Fruit fly (Drosophila melanogaster): ENCODE measurements around the gene spen.

spen gene

DNA sequence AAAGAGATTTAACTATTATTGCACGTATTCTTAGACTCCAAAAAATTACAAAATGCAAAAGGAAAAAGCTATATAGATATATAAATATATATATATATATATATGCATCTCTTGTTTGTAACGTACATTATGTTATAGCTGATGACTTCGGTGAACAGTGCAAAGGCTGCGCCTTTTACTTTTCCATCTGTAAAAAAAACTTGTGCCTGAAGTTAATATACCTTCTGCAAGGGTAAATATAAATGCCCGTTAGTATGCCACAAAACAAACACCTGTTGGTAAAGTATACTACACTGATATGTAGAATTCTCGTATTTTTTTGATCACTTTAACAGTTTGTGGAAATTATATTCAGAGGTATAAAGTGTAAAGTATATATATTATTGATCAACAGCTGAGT lies 20.8 kb upstream of the spen start (continued):
- TF ChIP-seq Blimp-1 (GFP tag; optimal IDR thresholded peaks at IDR 0.05) (no peak), CG2678 (tag; optimal IDR thresholded peaks at IDR 0.05) (no peak), so (GFP tag; IDR thresholded peaks at IDR 0.05) (no peak), vnd (GFP tag; IDR thresholded peaks at IDR 0.05; ENCODE audit: partially characterized antibody) (no peak), luna (GFP tag; optimal IDR thresholded peaks at IDR 0.05) (no peak), kah (GFP tag; optimal IDR thresholded peaks at IDR 0.05) (peak; percentile 3), CG17612 (GFP tag; IDR thresholded peaks at IDR 0.05) (peak; percentile 54; the same call in 1 of the 2 replicates), Max (GFP tag; optimal IDR thresholded peaks at IDR 0.05) (no peak), E2f1 (GFP tag; IDR thresholded peaks at IDR 0.05) (no peak), maf-S (GFP tag; optimal IDR thresholded peaks at IDR 0.05) (no peak), CG2199 (GFP tag; IDR thresholded peaks at IDR 0.05) (0 out of 3 replicates have a peak, but pooled peaks have one; percentile 34), CG30020 (tag; optimal IDR thresholded peaks at IDR 0.05) (no peak), CG12104 (GFP tag; optimal IDR thresholded peaks at IDR 0.05) (no peak), hb (GFP tag; IDR thresholded peaks at IDR 0.05; ENCODE audit: partially characterized antibody) (no peak), CG8359 (GFP tag; optimal IDR thresholded peaks at IDR 0.05; ENCODE audit: borderline replicate concordance) (no peak), CG2889 (GFP tag; IDR thresholded peaks at IDR 0.05) (no peak), unc-4 (GFP tag; IDR thresholded peaks at IDR 0.05; ENCODE audit: partially characterized antibody) (no peak), pros (GFP tag; optimal IDR thresholded peaks at IDR 0.05) (no peak), CG9932 (GFP tag; IDR thresholded peaks at IDR 0.05) (peak; percentile 26; the same call in 1 of the 2 replicates), Myb (GFP tag; optimal IDR thresholded peaks at IDR 0.05) (no peak), seq (GFP tag; IDR thresholded peaks at IDR 0.05) (no peak), Spps (tag; optimal IDR thresholded peaks at IDR 0.05) (no peak), CG42726 (GFP tag; IDR thresholded peaks at IDR 0.05; ENCODE audit: partially characterized antibody) (no peak), CG34224 (GFP tag; IDR thresholded peaks at IDR 0.05; ENCODE audit: partially characterized antibody) (no peak), wdn (GFP tag; IDR thresholded peaks at IDR 0.05) (no peak), pho (GFP tag; optimal IDR thresholded peaks at IDR 0.05) (no peak), CG1603 (tag; optimal IDR thresholded peaks at IDR 0.05) (no peak), CG3407 (GFP tag; optimal IDR thresholded peaks at IDR 0.05) (no peak), CG10979 (tag; optimal IDR thresholded peaks at IDR 0.05) (no peak), stc (GFP tag; IDR thresholded peaks at IDR 0.05) (no peak), fu2 (GFP tag; optimal IDR thresholded peaks at IDR 0.05) (no peak), CTCF (GFP tag; optimal IDR thresholded peaks at IDR 0.05) (peak; percentile 60), Dbx (GFP tag; IDR thresholded peaks at IDR 0.05) (no peak), aop (GFP tag; IDR thresholded peaks at IDR 0.05) (no peak), CG8924 (tag; optimal IDR thresholded peaks at IDR 0.05) (no peak), bigmax (GFP tag; optimal IDR thresholded peaks at IDR 0.05) (no peak), Kr (GFP tag; optimal IDR thresholded peaks at IDR 0.05) (no peak), CG2120 (GFP tag; optimal IDR thresholded peaks at IDR 0.05) (no peak), peb (GFP tag; IDR thresholded peaks at IDR 0.05) (no peak), BtbVII (GFP tag; optimal IDR thresholded peaks at IDR 0.05) (peak; percentile 1), D19A (tag; optimal IDR thresholded peaks at IDR 0.05) (peak; percentile 63), CG17359 (tag; optimal IDR thresholded peaks at IDR 0.05) (peak; percentile 17), E2f2 (GFP tag; IDR thresholded peaks at IDR 0.05) (no peak), Med (GFP tag) (peak; percentile 59), Oaz (GFP tag; IDR thresholded peaks at IDR 0.05) (no peak), CG32772 (GFP tag; IDR thresholded peaks at IDR 0.05) (no peak), Jarid2 (GFP tag; optimal IDR thresholded peaks at IDR 0.05) (no peak), CG8478 (optimal IDR thresholded peaks at IDR 0.05) (no peak), sd (tag; optimal IDR thresholded peaks at IDR 0.05) (no peak), Neu2 (GFP tag; optimal IDR thresholded peaks at IDR 0.05; ENCODE audit: borderline replicate concordance) (no peak), Ada2b (GFP tag; IDR thresholded peaks at IDR 0.05) (no peak), CG11695 (GFP tag; IDR thresholded peaks at IDR 0.05) (no peak), CG2116 (GFP tag; optimal IDR thresholded peaks at IDR 0.05) (no peak)
